Worm (Caenorhabditis elegans): ENCODE results near the gene arrd-25.

The arrd-25 gene

DNA sequence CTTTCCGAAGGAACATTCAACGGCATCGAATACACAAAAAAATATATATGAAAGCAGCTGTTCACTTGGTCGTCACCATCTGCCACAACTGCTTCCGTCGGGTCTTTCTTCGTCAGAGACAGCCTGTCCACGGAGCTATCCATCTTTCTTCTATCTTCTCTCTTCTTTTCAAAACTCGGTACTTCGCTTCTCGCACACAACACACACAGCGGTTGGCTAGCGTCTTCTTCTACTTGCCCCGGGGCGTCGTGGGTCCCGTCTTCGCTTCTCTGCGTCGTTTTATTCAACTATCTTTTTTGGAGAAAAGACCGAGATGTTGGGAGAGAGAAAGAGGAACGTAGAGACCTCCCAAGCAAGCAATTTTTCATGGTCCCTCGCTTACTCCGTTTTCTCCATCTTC is 16.9 kb upstream of the arrd-25 start (continued):
- TF ChIP-seq fax-1 (tag; optimal IDR thresholded peaks at IDR 0.05), result peak; percentile 25
- TF ChIP-seq syd-9 (tag; optimal IDR thresholded peaks at IDR 0.05), result peak; percentile 34
- TF ChIP-seq elt-4 (tag; optimal IDR thresholded peaks at IDR 0.05), result no peak
- no peak for TF ChIP-seq K09A11.1 (tag; optimal IDR thresholded peaks at IDR 0.05; ENCODE audit: insufficient read depth)
- TF ChIP-seq ceh-2 (tag; optimal IDR thresholded peaks at IDR 0.05), result no peak
- TF ChIP-seq sox-4 (tag; optimal IDR thresholded peaks at IDR 0.05), result no peak
- TF ChIP-seq ahr-1 (tag; optimal IDR thresholded peaks at IDR 0.05), result no peak
- TF ChIP-seq dmd-4 (tag; optimal IDR thresholded peaks at IDR 0.05; ENCODE audit: borderline replicate concordance), result no peak
- no peak for TF ChIP-seq unc-3 (GFP tag; conservative IDR thresholded peaks at IDR 0.05)
- no peak for TF ChIP-seq unc-3 (tag; optimal IDR thresholded peaks at IDR 0.05)
- TF ChIP-seq K02D7.2 (tag; optimal IDR thresholded peaks at IDR 0.05), result no peak
- no peak for TF ChIP-seq ceh-45 (GFP tag; IDR thresholded peaks at IDR 0.05)
- TF ChIP-seq dve-1 (tag; optimal IDR thresholded peaks at IDR 0.05), result no peak
- no peak for TF ChIP-seq ttx-3 (tag; optimal IDR thresholded peaks at IDR 0.05)
- TF ChIP-seq rnt-1 (tag; optimal IDR thresholded peaks at IDR 0.05), result peak; percentile 83
- TF ChIP-seq ceh-34 (tag; optimal IDR thresholded peaks at IDR 0.05), result peak; percentile 67
- TF ChIP-seq pat-9 (tag; optimal IDR thresholded peaks at IDR 0.05), result peak; percentile 9
- TF ChIP-seq ceh-24 (tag; optimal IDR thresholded peaks at IDR 0.05), result no peak
- no peak for TF ChIP-seq pha-2 (tag; optimal IDR thresholded peaks at IDR 0.05)
- TF ChIP-seq lim-6 (tag; optimal IDR thresholded peaks at IDR 0.05), result no peak
- peak; percentile 73 for TF ChIP-seq unc-42 (tag; optimal IDR thresholded peaks at IDR 0.05)
- peak; percentile 59 for TF ChIP-seq tbx-2 (tag; optimal IDR thresholded peaks at IDR 0.05)
- TF ChIP-seq hlh-8 (tag; optimal IDR thresholded peaks at IDR 0.05), result peak; percentile 81
- peak; percentile 9 for TF ChIP-seq ceh-19 (GFP tag; optimal IDR thresholded peaks at IDR 0.05)
- no peak for TF ChIP-seq sox-2 (GFP tag; IDR thresholded peaks at IDR 0.05)
- no peak for TF ChIP-seq Y22D7AL.16 (tag; optimal IDR thresholded peaks at IDR 0.05)
- no peak for TF ChIP-seq mec-3 (tag; optimal IDR thresholded peaks at IDR 0.05; ENCODE audit: borderline replicate concordance)
- peak; percentile 99 for TF ChIP-seq unc-55 (GFP tag; optimal IDR thresholded peaks at IDR 0.05)
- TF ChIP-seq fkh-6 (tag; optimal IDR thresholded peaks at IDR 0.05), result no peak
- TF ChIP-seq hlh-30 (tag; optimal IDR thresholded peaks at IDR 0.05; ENCODE audit: insufficient read depth), result no peak
- TF ChIP-seq ets-4 (tag; optimal IDR thresholded peaks at IDR 0.05), result no peak
- peak; percentile 56 for TF ChIP-seq sdc-2 (tag; optimal IDR thresholded peaks at IDR 0.05)
- TF ChIP-seq ceh-18 (tag; optimal IDR thresholded peaks at IDR 0.05), result peak; percentile 86
- TF ChIP-seq che-1 (tag; optimal IDR thresholded peaks at IDR 0.05), result no peak
- no peak for TF ChIP-seq ztf-16 (tag; optimal IDR thresholded peaks at IDR 0.05)
- TF ChIP-seq T23F11.4 (GFP tag; optimal IDR thresholded peaks at IDR 0.05), result no peak

DNA sequence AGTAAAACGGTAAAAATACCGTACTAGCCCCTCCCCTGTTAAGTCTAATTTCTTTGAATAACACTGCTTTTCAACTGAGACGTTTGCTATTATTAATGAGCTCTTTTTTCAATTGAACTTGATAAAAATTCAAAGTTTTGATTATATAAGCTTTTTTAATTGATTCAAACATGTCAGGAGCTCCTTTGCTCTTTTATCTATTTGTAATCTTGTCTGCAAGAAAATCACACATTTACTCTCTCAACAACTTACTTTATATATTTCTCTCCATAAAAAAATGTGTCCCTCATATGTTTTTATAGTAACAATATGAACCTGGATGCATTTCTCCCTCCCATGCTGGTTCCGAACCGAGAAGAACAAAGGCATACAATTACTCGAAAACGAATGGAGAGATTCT is 13.3 kb upstream of the arrd-25 start, which contains the start of gene C04C11.1:
TSS of gene C04C11.1 (plus strand) at position 301 of the 400 bp plus-strand sequence.
- TF ChIP-seq unc-55 (GFP tag; optimal IDR thresholded peaks at IDR 0.05) (no peak), ceh-30 (tag; optimal IDR thresholded peaks at IDR 0.05) (no peak), sox-2 (GFP tag; IDR thresholded peaks at IDR 0.05) (no peak), ama-1 (optimal IDR thresholded peaks at IDR 0.05) (no peak), T23F11.4 (GFP tag; optimal IDR thresholded peaks at IDR 0.05) (no peak), ttx-3 (tag; optimal IDR thresholded peaks at IDR 0.05) (no peak), madf-2 (tag; optimal IDR thresholded peaks at IDR 0.05) (no peak)

- TF ChIP-seq unc-55 (GFP tag; optimal IDR thresholded peaks at IDR 0.05), result peak; percentile 81
- TF ChIP-seq nhr-232 (tag; optimal IDR thresholded peaks at IDR 0.05), result no peak
- TF ChIP-seq pros-1 (tag; optimal IDR thresholded peaks at IDR 0.05), result no peak
- no peak for TF ChIP-seq lin-11 (tag; optimal IDR thresholded peaks at IDR 0.05)
- peak; percentile 4 for TF ChIP-seq ceh-34 (tag; optimal IDR thresholded peaks at IDR 0.05)
- no peak for TF ChIP-seq fkh-6 (tag; optimal IDR thresholded peaks at IDR 0.05)
These were observed 9.1 kb upstream of the arrd-25 start for ce11 chrX:14024400-14024953.

Measured in whole organism, late embryonic.